Fruit fly (Drosophila melanogaster) whole organism, embryonic: ENCODE measurements around the gene CSN6.
A peak's percentile ranks its signal among the peaks of the same experiment; 100 is the strongest.

ENCODE experiments used
- Adf1 ChIP-seq: fragments of 200-800 bp; sonication (Bioruptor generic); IDR thresholded peaks from 2 replicates; pipeline ENCODE4 v1.3.6; 2022; ENCODE audit warnings: missing biosample characterization, missing genetic modification characterization
- B-H2 ChIP-seq: fragments of 200-800 bp; sonication (Bioruptor generic); optimal IDR thresholded peaks from 2 replicates; lab custom pipeline; 2018; ENCODE audit warnings: missing biosample characterization, mild to moderate bottlenecking, missing genetic modification characterization
- CG10147 ChIP-seq: fragments of 200-800 bp; sonication (Bioruptor generic); optimal IDR thresholded peaks from 2 replicates; lab custom pipeline; 2019; ENCODE audit warnings: missing biosample characterization, mild to moderate bottlenecking, missing genetic modification characterization, moderate library complexity
- CG10654 ChIP-seq: fragments of 200-800 bp; sonication (Bioruptor generic); optimal IDR thresholded peaks from 2 replicates; lab custom pipeline; 2016; ENCODE audit warnings: missing biosample characterization, missing genetic modification characterization
- CG11247 ChIP-seq: fragments of 200-800 bp; sonication (Bioruptor generic); IDR thresholded peaks from 2 replicates; pipeline ENCODE4 v1.3.6; 2022; ENCODE audit warnings: missing biosample characterization, missing genetic modification characterization
- CG13894 ChIP-seq: fragments of 200-800 bp; sonication (Bioruptor generic); optimal IDR thresholded peaks from 3 replicates; lab custom pipeline; 2018; ENCODE audit warnings: missing biosample characterization, mild to moderate bottlenecking, missing genetic modification characterization, moderate library complexity
- CG18619 ChIP-seq: fragments of 200-800 bp; sonication (Bioruptor generic); optimal IDR thresholded peaks from 3 replicates; lab custom pipeline; 2017; ENCODE audit warnings: missing biosample characterization, mild to moderate bottlenecking, missing genetic modification characterization
- CG2120 ChIP-seq: fragments of 200-800 bp; sonication (Bioruptor generic); optimal IDR thresholded peaks from 3 replicates; lab custom pipeline; 2016; ENCODE audit warnings: missing biosample characterization, missing genetic modification characterization
- CG30403 ChIP-seq: fragments of 200-800 bp; sonication (Bioruptor generic); optimal IDR thresholded peaks from 3 replicates; lab custom pipeline; 2016; ENCODE audit warnings: missing biosample characterization, missing genetic modification characterization
- CG31388 ChIP-seq: fragments of 200-800 bp; sonication (Bioruptor generic); optimal IDR thresholded peaks from 2 replicates; lab custom pipeline; 2016; ENCODE audit warnings: missing biosample characterization, missing genetic modification characterization
- CG6765 ChIP-seq: fragments of 200-800 bp; sonication (Bioruptor generic); optimal IDR thresholded peaks from 3 replicates; lab custom pipeline; 2017; ENCODE audit warnings: missing biosample characterization, mild to moderate bottlenecking, missing genetic modification characterization
- CG6854 ChIP-seq: fragments of 200-800 bp; sonication (Bioruptor generic); optimal IDR thresholded peaks from 3 replicates; lab custom pipeline; 2017; ENCODE audit warnings: missing biosample characterization, mild to moderate bottlenecking, missing genetic modification characterization
- CG7556 ChIP-seq: fragments of 200-800 bp; sonication (Bioruptor generic); optimal IDR thresholded peaks from 2 replicates; lab custom pipeline; 2017; ENCODE audit warnings: missing biosample characterization, mild to moderate bottlenecking, missing genetic modification characterization
- CG7987 ChIP-seq: fragments of 200-800 bp; sonication (Bioruptor generic); optimal IDR thresholded peaks from 2 replicates; lab custom pipeline; 2018; ENCODE audit warnings: missing biosample characterization, mild to moderate bottlenecking, missing genetic modification characterization, moderate library complexity
- CG8290 ChIP-seq, 3 experiments: fragments of 200-800 bp; sonication (Bioruptor generic); optimal IDR thresholded peaks; 2 replicates each; lab custom pipeline; 2016 to 2019; ENCODE audit warnings: missing biosample characterization in 3 of 3, missing genetic modification characterization in 3 of 3, mild to moderate bottlenecking in 2 of 3, moderate library complexity in 1 of 3
- CG8924 ChIP-seq: fragments of 200-800 bp; optimal IDR thresholded peaks from 3 replicates; lab custom pipeline; 2019; ENCODE audit warnings: missing biosample characterization, mild to moderate bottlenecking, missing genetic modification characterization, moderate library complexity
- CG8944 ChIP-seq: fragments of 200-800 bp; sonication (Bioruptor generic); optimal IDR thresholded peaks from 3 replicates; lab custom pipeline; 2016; ENCODE audit warnings: missing biosample characterization, missing genetic modification characterization
- Dek ChIP-seq: fragments of 200-800 bp; sonication (Bioruptor generic); optimal IDR thresholded peaks from 3 replicates; lab custom pipeline; 2019; ENCODE audit warnings: missing biosample characterization, mild to moderate bottlenecking, missing genetic modification characterization, moderate library complexity
- Dll ChIP-seq: fragments of 200-800 bp; sonication (Bioruptor generic); IDR thresholded peaks from 4 replicates; pipeline ENCODE4 v1.3.6; 2022; ENCODE audit warnings: missing biosample characterization, missing genetic modification characterization; ENCODE audit not compliant: partially characterized antibody
- Dref ChIP-seq: fragments of 200-800 bp; sonication (Bioruptor generic); IDR thresholded peaks from 2 replicates; pipeline ENCODE4 v1.3.6; 2022; ENCODE audit warnings: missing biosample characterization, missing genetic modification characterization
- ERR ChIP-seq: fragments of 200-800 bp; sonication (Bioruptor generic); optimal IDR thresholded peaks from 2 replicates; lab custom pipeline; 2016; ENCODE audit warnings: missing biosample characterization, missing genetic modification characterization
- Fer3 ChIP-seq: fragments of 200-800 bp; sonication (Bioruptor generic); optimal IDR thresholded peaks from 2 replicates; lab custom pipeline; 2018; ENCODE audit warnings: missing biosample characterization, mild to moderate bottlenecking, missing genetic modification characterization, moderate library complexity
- GATAe ChIP-seq: fragments of 200-800 bp; sonication (Bioruptor generic); conservative IDR thresholded peaks from 2 replicates; pipeline ENCODE4 v1.3.6; 2022; ENCODE audit warnings: missing biosample characterization, missing genetic modification characterization
- HHEX ChIP-seq: fragments of 200-800 bp; sonication (Bioruptor generic); optimal IDR thresholded peaks from 3 replicates; lab custom pipeline; 2017; ENCODE audit warnings: missing biosample characterization, mild to moderate bottlenecking, missing genetic modification characterization, missing genetic modification reagents
- HLH4C ChIP-seq: fragments of 200-800 bp; sonication (Bioruptor generic); IDR thresholded peaks from 3 replicates; pipeline ENCODE4 v1.3.6; 2022; ENCODE audit warnings: missing biosample characterization, missing genetic modification characterization; ENCODE audit not compliant: partially characterized antibody
- HLH54F ChIP-seq: fragments of 200-800 bp; sonication (Bioruptor generic); optimal IDR thresholded peaks from 3 replicates; lab custom pipeline; 2016; ENCODE audit warnings: missing biosample characterization, missing genetic modification characterization
- Hmr ChIP-seq: fragments of 200-800 bp; sonication (Bioruptor generic); optimal IDR thresholded peaks from 3 replicates; lab custom pipeline; 2017; ENCODE audit warnings: mild to moderate bottlenecking, missing biosample characterization, missing genetic modification reagents, missing genetic modification characterization
- MBD-R2 ChIP-seq: fragments of 200-800 bp; sonication (Bioruptor generic); IDR thresholded peaks from 2 replicates; pipeline ENCODE4 v1.3.6; 2022; ENCODE audit warnings: missing biosample characterization, missing genetic modification characterization
- Med ChIP-seq: fragments of 200-800 bp; sonication (Bioruptor generic); peaks from one replicate; lab custom pipeline; 2016; ENCODE audit warnings: missing biosample characterization, missing genetic modification characterization, mild to moderate bottlenecking, inconsistent platforms, moderate library complexity
- Nf-YB ChIP-seq: fragments of 200-800 bp; sonication (Bioruptor generic); optimal IDR thresholded peaks from 3 replicates; lab custom pipeline; 2019; ENCODE audit warnings: missing biosample characterization, mild to moderate bottlenecking, missing genetic modification characterization, moderate library complexity
- Oli ChIP-seq: fragments of 200-800 bp; sonication (Bioruptor generic); optimal IDR thresholded peaks from 2 replicates; lab custom pipeline; 2018; ENCODE audit warnings: missing biosample characterization, mild to moderate bottlenecking, missing genetic modification characterization, moderate library complexity
- Optix ChIP-seq: fragments of 200-800 bp; sonication (Bioruptor generic); IDR thresholded peaks from 3 replicates; pipeline ENCODE4 v1.3.6; 2022; ENCODE audit warnings: missing biosample characterization, missing genetic modification characterization
- PHDP ChIP-seq: fragments of 200-800 bp; sonication (Bioruptor generic); optimal IDR thresholded peaks from 3 replicates; lab custom pipeline; 2018; ENCODE audit warnings: missing biosample characterization, mild to moderate bottlenecking, missing genetic modification characterization, moderate library complexity
- bsh ChIP-seq, 2 experiments: fragments of 200-800 bp; sonication (Bioruptor generic); optimal IDR thresholded peaks; 2 replicates each; lab custom pipeline; 2017 to 2018; ENCODE audit warnings: mild to moderate bottlenecking in 2 of 2, missing biosample characterization in 2 of 2, missing genetic modification characterization in 2 of 2, moderate library complexity in 1 of 2
- cas ChIP-seq: fragments of 200-800 bp; sonication (Bioruptor generic); IDR thresholded peaks from 2 replicates; pipeline ENCODE4 v1.3.6; 2022; ENCODE audit warnings: missing biosample characterization, missing genetic modification characterization
- chif ChIP-seq, 2 experiments: fragments of 200-800 bp; sonication (Bioruptor generic); optimal IDR thresholded peaks; 3 replicates each; lab custom pipeline; 2016; ENCODE audit warnings: missing biosample characterization in 2 of 2, missing genetic modification characterization in 2 of 2
- crol ChIP-seq: fragments of 200-800 bp; sonication (Bioruptor generic); IDR thresholded peaks from 2 replicates; pipeline ENCODE4 v1.3.6; 2022; ENCODE audit warnings: missing biosample characterization, missing genetic modification characterization
- dmrt11E ChIP-seq: fragments of 200-800 bp; sonication (Bioruptor generic); optimal IDR thresholded peaks from 3 replicates; lab custom pipeline; 2018; ENCODE audit warnings: missing biosample characterization, mild to moderate bottlenecking, missing genetic modification characterization, moderate library complexity
- fd96Cb ChIP-seq: fragments of 200-800 bp; sonication (Bioruptor generic); optimal IDR thresholded peaks from 2 replicates; lab custom pipeline; 2018; ENCODE audit warnings: missing biosample characterization, mild to moderate bottlenecking, missing genetic modification characterization, moderate library complexity
- gce ChIP-seq: fragments of 200-800 bp; sonication (Bioruptor generic); IDR thresholded peaks from 3 replicates; pipeline ENCODE4 v1.3.6; 2022; ENCODE audit warnings: missing biosample characterization, missing genetic modification characterization
- gem ChIP-seq: fragments of 200-800 bp; sonication (Bioruptor generic); optimal IDR thresholded peaks from 2 replicates; lab custom pipeline; 2019; ENCODE audit warnings: missing biosample characterization, mild to moderate bottlenecking, missing genetic modification characterization, moderate library complexity
- gsb-n ChIP-seq: fragments of 200-800 bp; sonication (Bioruptor generic); optimal IDR thresholded peaks from 3 replicates; lab custom pipeline; 2018; ENCODE audit warnings: missing biosample characterization, mild to moderate bottlenecking, missing genetic modification characterization
- jumu ChIP-seq: fragments of 200-800 bp; sonication (Bioruptor generic); optimal IDR thresholded peaks from 3 replicates; lab custom pipeline; 2016; ENCODE audit warnings: missing biosample characterization, missing genetic modification characterization
- ken ChIP-seq: fragments of 200-800 bp; sonication (Bioruptor generic); IDR thresholded peaks from 3 replicates; pipeline ENCODE4 v1.3.6; 2022; ENCODE audit warnings: missing biosample characterization, missing genetic modification characterization
- lab ChIP-seq: fragments of 200-800 bp; sonication (Bioruptor generic); optimal IDR thresholded peaks from 3 replicates; lab custom pipeline; 2017; ENCODE audit warnings: missing biosample characterization, missing genetic modification characterization, mild to moderate bottlenecking, moderate library complexity, missing genetic modification reagents
- lmd ChIP-seq: fragments of 200-800 bp; sonication (Bioruptor generic); IDR thresholded peaks from 2 replicates; pipeline ENCODE4 v1.3.6; 2022; ENCODE audit warnings: missing biosample characterization, missing genetic modification characterization
- onecut ChIP-seq: fragments of 200-800 bp; sonication (Bioruptor generic); IDR thresholded peaks from 2 replicates; pipeline ENCODE4 v1.3.6; 2022; ENCODE audit warnings: missing biosample characterization, missing genetic modification characterization
- sqz ChIP-seq: fragments of 200-800 bp; sonication (Bioruptor generic); optimal IDR thresholded peaks from 3 replicates; lab custom pipeline; 2018; ENCODE audit warnings: missing biosample characterization, mild to moderate bottlenecking, missing genetic modification characterization
- yki ChIP-seq: fragments of >200 bp; optimal IDR thresholded peaks from 3 replicates; lab custom pipeline; 2018
- z ChIP-seq: fragments of 200-800 bp; sonication (Bioruptor generic); IDR thresholded peaks from 3 replicates; pipeline ENCODE4 v1.3.6; 2022; ENCODE audit warnings: missing biosample characterization, missing genetic modification characterization

CSN6 gene

dm6 chr3R:22587419-22587963, 6.9 kb downstream of the CSN6 start, which contains the start of gene Efa6 (continued):
- TF ChIP-seq dmrt11E (tag; lab: Kevin White, UChicago): peak; percentile 27
- TF ChIP-seq Oli (tag; lab: Kevin White, UChicago): peak; percentile 11
- no peak for TF ChIP-seq gce (GFP tag; lab: Robert Waterston, UW)
- TF ChIP-seq MBD-R2: peak; percentile 54
- peak; percentile 24 for TF ChIP-seq CG18619 (GFP tag; lab: Kevin White, UChicago)
- peak; percentile 26 for TF ChIP-seq ERR (GFP tag; lab: Kevin White, UChicago)
- peak; percentile 21 for TF ChIP-seq CG7556
- peak; percentile 43 for TF ChIP-seq CG13894
- peak; percentile 92 for TF ChIP-seq CG8924
- TF ChIP-seq Dek (tag; lab: Kevin White, UChicago): peak; percentile 37
- TF ChIP-seq CG31388 (GFP tag; lab: Kevin White, UChicago): no peak
- TF ChIP-seq yki (lab: Kevin White, UChicago): no peak
- TF ChIP-seq fd96Cb (tag; lab: Kevin White, UChicago): peak; percentile 19
- TF ChIP-seq lab (GFP tag; lab: Kevin White, UChicago): peak; percentile 58
- TF ChIP-seq lmd (GFP tag; lab: Robert Waterston, UW): peak; percentile 44
- peak; percentile 99 for TF ChIP-seq Dll (GFP tag; lab: Robert Waterston, UW)
- TF ChIP-seq gem (tag; lab: Kevin White, UChicago): no peak
- TF ChIP-seq CG10147: peak; percentile 26
- TF ChIP-seq chif (GFP tag; optimal IDR thresholded peaks at IDR 0.05; lab: Kevin White, UChicago): peak in 1 of 2 experiments; percentile 14
- no peak for TF ChIP-seq Nf-YB (GFP tag; lab: Kevin White, UChicago)
- no peak for TF ChIP-seq Optix (GFP tag; lab: Robert Waterston, UW)
- peak; percentile 90 for TF ChIP-seq HLH4C (GFP tag; lab: Robert Waterston, UW)
- peak; percentile 11 for TF ChIP-seq CG6765
- TF ChIP-seq crol (GFP tag; lab: Robert Waterston, UW): peak; percentile 56
- peak; percentile 30 for TF ChIP-seq jumu (GFP tag; lab: Kevin White, UChicago)
- TF ChIP-seq cas (GFP tag; lab: Robert Waterston, UW): peak; percentile 29; the same call in 1 of the 2 replicates
- no peak for TF ChIP-seq CG7987 (GFP tag; lab: Kevin White, UChicago)
- TF ChIP-seq CG11247: no peak
- TF ChIP-seq Fer3: peak; percentile 28
- TF ChIP-seq Hmr (GFP tag; lab: Kevin White, UChicago): no peak
- peak; percentile 55 for TF ChIP-seq PHDP (tag; lab: Kevin White, UChicago)
- peak; percentile 19 for TF ChIP-seq CG10654 (GFP tag; lab: Kevin White, UChicago)
- peak; percentile 87 for TF ChIP-seq Med (GFP tag; lab: Kevin White, UChicago)
- TF ChIP-seq Adf1 (GFP tag; lab: Robert Waterston, UW): no peak; the same call in 1 of the 2 replicates
- TF ChIP-seq CG8290 (GFP tag; optimal IDR thresholded peaks at IDR 0.05; lab: Kevin White, UChicago): peak; percentile 50
- TF ChIP-seq CG8290 (tag; optimal IDR thresholded peaks at IDR 0.05; lab: Kevin White, UChicago): peak in 1 of 2 experiments; percentile 44
- TF ChIP-seq ken (GFP tag; lab: Robert Waterston, UW): no peak
- no peak for TF ChIP-seq onecut (GFP tag; lab: Robert Waterston, UW)
- peak; percentile 11 to 30 for TF ChIP-seq bsh (GFP tag; optimal IDR thresholded peaks at IDR 0.05; lab: Kevin White, UChicago)
- TF ChIP-seq gsb-n (tag; lab: Kevin White, UChicago): peak; percentile 51
- no peak for TF ChIP-seq z
- TF ChIP-seq CG30403 (GFP tag; lab: Kevin White, UChicago): peak; percentile 64
- peak; percentile 55 for TF ChIP-seq B-H2 (GFP tag; lab: Kevin White, UChicago)
- no peak for TF ChIP-seq sqz (GFP tag; lab: Kevin White, UChicago)
- peak; percentile 44 for TF ChIP-seq HLH54F
- TF ChIP-seq CG8944 (GFP tag; lab: Kevin White, UChicago): no peak
- peak; percentile 73 for TF ChIP-seq CG2120 (GFP tag; lab: Kevin White, UChicago)
- TF ChIP-seq CG6854 (GFP tag; lab: Kevin White, UChicago): no peak
- TF ChIP-seq HHEX (GFP tag; lab: Kevin White, UChicago): no peak
- TF ChIP-seq Dref (GFP tag; lab: Robert Waterston, UW): peak; percentile 75
- TF ChIP-seq GATAe (GFP tag; lab: Robert Waterston, UW): no peak
